Fruit fly (Drosophila melanogaster) whole organism, embryonic: Measurements from ENCODE around the gene CG14356.

Source experiments
- ATbp ChIP-seq: fragments of 200-800 bp; sonication (Bioruptor generic); optimal IDR thresholded peaks from 2 replicates; lab custom pipeline; 2017; ENCODE audit warnings: missing biosample characterization, mild to moderate bottlenecking, missing genetic modification characterization, missing genetic modification reagents
- Asciz ChIP-seq: fragments of 200-800 bp; sonication (Bioruptor generic); optimal IDR thresholded peaks from 2 replicates; lab custom pipeline; 2017; ENCODE audit warnings: missing biosample characterization, mild to moderate bottlenecking, missing genetic modification characterization, missing genetic modification reagents
- Atf3 ChIP-seq: fragments of 200-800 bp; sonication (Bioruptor generic); optimal IDR thresholded peaks from 3 replicates; lab custom pipeline; 2016; ENCODE audit warnings: missing biosample characterization, missing genetic modification characterization
- CG10565 ChIP-seq: fragments of 200-800 bp; sonication (Bioruptor generic); optimal IDR thresholded peaks from 3 replicates; lab custom pipeline; 2016; ENCODE audit warnings: missing biosample characterization, mild to moderate bottlenecking, missing genetic modification characterization
- CG10959 ChIP-seq: fragments of 200-800 bp; sonication (Bioruptor generic); IDR thresholded peaks from 2 replicates; pipeline ENCODE4 v1.3.6; 2022; ENCODE audit warnings: missing biosample characterization, missing genetic modification characterization
- CG1233 ChIP-seq: fragments of 200-800 bp; sonication (Bioruptor generic); optimal IDR thresholded peaks from 4 replicates; lab custom pipeline; 2018; ENCODE audit warnings: missing biosample characterization, mild to moderate bottlenecking, missing genetic modification characterization
- CG15073 ChIP-seq: fragments of 200-800 bp; sonication (Bioruptor generic); optimal IDR thresholded peaks from 2 replicates; lab custom pipeline; 2016; ENCODE audit warnings: missing biosample characterization, missing genetic modification characterization
- CG1603 ChIP-seq: fragments of 200-800 bp; sonication (Bioruptor generic); optimal IDR thresholded peaks from 2 replicates; lab custom pipeline; 2019; ENCODE audit warnings: missing biosample characterization, mild to moderate bottlenecking, missing genetic modification characterization, moderate library complexity
- CG16815 ChIP-seq: fragments of 200-800 bp; sonication (Bioruptor generic); optimal IDR thresholded peaks from 3 replicates; lab custom pipeline; 2017; ENCODE audit warnings: missing biosample characterization, mild to moderate bottlenecking, missing genetic modification characterization
- CG1832 ChIP-seq: fragments of 200-800 bp; sonication (Bioruptor generic); optimal IDR thresholded peaks from 2 replicates; lab custom pipeline; 2017; ENCODE audit warnings: missing biosample characterization, mild to moderate bottlenecking, missing genetic modification characterization, inconsistent platforms
- CG2678 ChIP-seq: fragments of 200-800 bp; sonication (Bioruptor generic); optimal IDR thresholded peaks from 3 replicates; lab custom pipeline; 2019; ENCODE audit warnings: missing biosample characterization, mild to moderate bottlenecking, missing genetic modification characterization, moderate library complexity
- CG4360 ChIP-seq: fragments of 200-800 bp; sonication (Bioruptor generic); IDR thresholded peaks from 2 replicates; pipeline ENCODE4 v1.3.6; 2022; ENCODE audit warnings: missing biosample characterization, missing genetic modification characterization
- CG4707 ChIP-seq: fragments of 200-800 bp; sonication (Bioruptor generic); optimal IDR thresholded peaks from 2 replicates; lab custom pipeline; 2018; ENCODE audit warnings: missing biosample characterization, mild to moderate bottlenecking, missing genetic modification characterization, moderate library complexity
- CG6813 ChIP-seq: fragments of 200-800 bp; sonication (Bioruptor generic); optimal IDR thresholded peaks from 2 replicates; lab custom pipeline; 2017; ENCODE audit warnings: missing biosample characterization, missing genetic modification characterization, mild to moderate bottlenecking, moderate library complexity, missing genetic modification reagents
- CG9727 ChIP-seq: fragments of 200-800 bp; sonication (Bioruptor generic); optimal IDR thresholded peaks from 3 replicates; lab custom pipeline; 2017; ENCODE audit warnings: missing biosample characterization, mild to moderate bottlenecking, missing genetic modification characterization
- D ChIP-seq, 2 experiments: fragments of 200-800 bp in 1 of 2; fragments of >200 bp in 1 of 2; sonication (Bioruptor generic) in 1 of 2; optimal IDR thresholded peaks; 2 replicates in 1 of 2; 3 replicates in 1 of 2; lab custom pipeline; 2017; ENCODE audit warnings: mild to moderate bottlenecking in 1 of 2, missing biosample characterization in 1 of 2, missing genetic modification characterization in 1 of 2, missing genetic modification reagents in 1 of 2
- Hr51 ChIP-seq, 2 experiments: fragments of 200-800 bp; sonication (Bioruptor generic); optimal IDR thresholded peaks; 2 replicates in 1 of 2; 3 replicates in 1 of 2; lab custom pipeline; 2016 to 2018; ENCODE audit warnings: missing biosample characterization in 2 of 2, missing genetic modification characterization in 2 of 2, mild to moderate bottlenecking in 1 of 2, moderate library complexity in 1 of 2
- Hr78 ChIP-seq, 2 experiments: fragments of 200-800 bp in 1 of 2; fragments of >200 bp in 1 of 2; sonication (Bioruptor generic) in 1 of 2; optimal IDR thresholded peaks; 2 replicates each; lab custom pipeline; 2017 to 2019; ENCODE audit warnings: missing biosample characterization in 2 of 2, missing genetic modification characterization in 2 of 2, mild to moderate bottlenecking in 1 of 2, moderate library complexity in 1 of 2
- Med ChIP-seq: fragments of 200-800 bp; sonication (Bioruptor generic); peaks from one replicate; lab custom pipeline; 2016; ENCODE audit warnings: missing biosample characterization, missing genetic modification characterization, mild to moderate bottlenecking, inconsistent platforms, moderate library complexity
- Sox102F ChIP-seq: fragments of 200-800 bp; sonication (Bioruptor generic); optimal IDR thresholded peaks from 2 replicates; lab custom pipeline; 2018; ENCODE audit warnings: missing biosample characterization, mild to moderate bottlenecking, missing genetic modification characterization, moderate library complexity
- ara ChIP-seq: fragments of 200-800 bp; sonication (Bioruptor generic); IDR thresholded peaks from 2 replicates; pipeline ENCODE4 v1.3.6; 2022; ENCODE audit warnings: missing biosample characterization, missing genetic modification characterization
- bab2 ChIP-seq: fragments of 200-800 bp; sonication (Bioruptor generic); optimal IDR thresholded peaks from 2 replicates; lab custom pipeline; 2016; ENCODE audit warnings: missing biosample characterization, missing genetic modification characterization
- bsh ChIP-seq, 2 experiments: fragments of 200-800 bp; sonication (Bioruptor generic); optimal IDR thresholded peaks; 2 replicates each; lab custom pipeline; 2017 to 2018; ENCODE audit warnings: mild to moderate bottlenecking in 2 of 2, missing biosample characterization in 2 of 2, missing genetic modification characterization in 2 of 2, moderate library complexity in 1 of 2
- chif ChIP-seq, 2 experiments: fragments of 200-800 bp; sonication (Bioruptor generic); optimal IDR thresholded peaks; 3 replicates each; lab custom pipeline; 2016; ENCODE audit warnings: missing biosample characterization in 2 of 2, missing genetic modification characterization in 2 of 2
- dati ChIP-seq: fragments of 200-800 bp; sonication (Bioruptor generic); IDR thresholded peaks from 2 replicates; pipeline ENCODE4 v1.3.6; 2022; ENCODE audit warnings: missing biosample characterization, missing genetic modification characterization
- dmrt99B ChIP-seq: fragments of 200-800 bp; sonication (Bioruptor generic); optimal IDR thresholded peaks from 2 replicates; lab custom pipeline; 2018; ENCODE audit warnings: missing biosample characterization, mild to moderate bottlenecking, missing genetic modification characterization, moderate library complexity
- emc ChIP-seq: fragments of 200-800 bp; sonication (Bioruptor generic); optimal IDR thresholded peaks from 2 replicates; lab custom pipeline; 2016; ENCODE audit warnings: missing biosample characterization, missing genetic modification characterization
- fd96Cb ChIP-seq: fragments of 200-800 bp; sonication (Bioruptor generic); optimal IDR thresholded peaks from 2 replicates; lab custom pipeline; 2018; ENCODE audit warnings: missing biosample characterization, mild to moderate bottlenecking, missing genetic modification characterization, moderate library complexity
- hkb ChIP-seq, 2 experiments: fragments of 200-800 bp in 1 of 2; fragments of >200 bp in 1 of 2; sonication (Bioruptor generic) in 1 of 2; IDR thresholded peaks in 1 of 2; optimal IDR thresholded peaks in 1 of 2; 2 replicates each; pipeline versions ENCODE4 v1.3.6 to Lab custom; 2017 to 2022; ENCODE audit warnings: missing biosample characterization in 1 of 2, missing genetic modification characterization in 1 of 2
- ind ChIP-seq: fragments of 200-800 bp; sonication (Bioruptor generic); optimal IDR thresholded peaks from 3 replicates; lab custom pipeline; 2016; ENCODE audit warnings: missing biosample characterization, missing genetic modification characterization
- lab ChIP-seq: fragments of 200-800 bp; sonication (Bioruptor generic); optimal IDR thresholded peaks from 3 replicates; lab custom pipeline; 2017; ENCODE audit warnings: missing biosample characterization, missing genetic modification characterization, mild to moderate bottlenecking, moderate library complexity, missing genetic modification reagents
- lola ChIP-seq, 3 experiments: fragments of >200 bp in 2 of 3; fragments of 200-800 bp in 1 of 3; sonication (Bioruptor generic) in 1 of 3; optimal IDR thresholded peaks; 2 replicates each; lab custom pipeline; 2017 to 2019; ENCODE audit warnings: missing biosample characterization in 3 of 3, missing genetic modification characterization in 3 of 3, mild to moderate bottlenecking in 1 of 3, moderate library complexity in 1 of 3
- nmo ChIP-seq: fragments of 200-800 bp; sonication (Bioruptor generic); optimal IDR thresholded peaks from 2 replicates; lab custom pipeline; 2018; ENCODE audit warnings: missing biosample characterization, mild to moderate bottlenecking, missing genetic modification characterization, moderate library complexity
- odd ChIP-seq: fragments of 200-800 bp; sonication (Bioruptor generic); optimal IDR thresholded peaks from 2 replicates; lab custom pipeline; 2017; ENCODE audit warnings: missing biosample characterization, mild to moderate bottlenecking, missing genetic modification characterization
- repo ChIP-seq: fragments of 200-800 bp; sonication (Bioruptor generic); optimal IDR thresholded peaks from 2 replicates; lab custom pipeline; 2016; ENCODE audit warnings: missing biosample characterization, missing genetic modification characterization
- sens ChIP-seq: fragments of 200-800 bp; sonication (Bioruptor generic); peaks from one replicate; lab custom pipeline; 2016; ENCODE audit warnings: missing biosample characterization, missing genetic modification characterization
- stwl ChIP-seq: fragments of 200-800 bp; sonication (Bioruptor generic); optimal IDR thresholded peaks from 3 replicates; lab custom pipeline; 2018; ENCODE audit warnings: missing biosample characterization, mild to moderate bottlenecking, missing genetic modification characterization, moderate library complexity
- tap ChIP-seq: fragments of 200-800 bp; optimal IDR thresholded peaks from 3 replicates; lab custom pipeline; 2019; ENCODE audit warnings: missing biosample characterization, mild to moderate bottlenecking, missing genetic modification characterization, moderate library complexity
- vvl ChIP-seq: fragments of 200-800 bp; sonication (Bioruptor generic); IDR thresholded peaks from 2 replicates; pipeline ENCODE4 v1.3.6; 2022; ENCODE audit warnings: missing biosample characterization, missing genetic modification characterization

Gene CG14356

dm6 chr3R:14118350-14118749 is 13.5 kb downstream of the CG14356 start, which contains the start of gene Kif19A:
Kif19A (minus strand) TSS chr3R:14118450.
- no peak for TF ChIP-seq D (optimal IDR thresholded peaks at IDR 0.05; lab: Kevin White, UChicago)
- no peak for TF ChIP-seq D (GFP tag; optimal IDR thresholded peaks at IDR 0.05; lab: Kevin White, UChicago)
- TF ChIP-seq Med (GFP tag; lab: Kevin White, UChicago), result peak; percentile 19

DNA sequence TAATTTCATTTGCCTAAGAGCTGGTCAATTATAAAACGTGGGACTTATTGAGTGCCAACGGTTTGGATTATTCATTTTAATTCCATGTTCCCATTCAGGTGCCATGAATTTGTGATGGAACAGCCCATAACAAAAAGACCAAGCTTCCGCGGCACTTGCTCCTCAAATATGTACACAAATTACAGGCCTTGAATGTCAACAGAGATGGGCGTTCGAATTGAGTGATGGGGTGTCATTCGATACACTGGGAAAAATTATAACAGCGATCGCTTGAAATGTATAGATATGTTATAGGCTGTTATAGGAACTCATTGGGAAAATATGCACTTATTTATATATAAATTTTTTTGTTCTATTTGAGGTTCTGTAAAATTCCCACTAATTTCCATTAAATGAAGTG is 15.8 kb downstream of the CG14356 start:
- TF ChIP-seq dmrt99B (tag; lab: Kevin White, UChicago) (peak; percentile 21), Hr78 (GFP tag; optimal IDR thresholded peaks at IDR 0.05; lab: Kevin White, UChicago) (peak in 1 of 2 experiments; percentile 18), CG15073 (no peak), sens (GFP tag; lab: Kevin White, UChicago) (peak; percentile 80), Sox102F (GFP tag; lab: Kevin White, UChicago) (peak; percentile 24), hkb (optimal IDR thresholded peaks at IDR 0.05; lab: Kevin White, UChicago) (no peak), hkb (GFP tag; IDR thresholded peaks at IDR 0.05; lab: Robert Waterston, UW) (0 out of 2 replicates have a peak, but pooled peaks have one; percentile 18), tap (peak; percentile 36), Asciz (peak; percentile 42), lab (GFP tag; lab: Kevin White, UChicago) (peak; percentile 24), CG1603 (tag; lab: Kevin White, UChicago) (no peak), bab2 (GFP tag; lab: Kevin White, UChicago) (peak; percentile 10), ind (GFP tag; lab: Kevin White, UChicago) (no peak), CG4707 (GFP tag; lab: Kevin White, UChicago) (peak; percentile 2), fd96Cb (tag; lab: Kevin White, UChicago) (no peak), Med (GFP tag; lab: Kevin White, UChicago) (peak; percentile 57), ATbp (GFP tag; lab: Kevin White, UChicago) (peak; percentile 44), bsh (GFP tag; optimal IDR thresholded peaks at IDR 0.05; lab: Kevin White, UChicago) (peak in 1 of 2 experiments; percentile 3), CG6813 (GFP tag; lab: Kevin White, UChicago) (peak; percentile 22)

dm6 chr3R:14112066-14112465 is 19.8 kb downstream of the CG14356 start, which contains the start of gene CG14357:
CG14357 (minus strand) TSS chr3R:14112166.
- TF ChIP-seq stwl (peak; percentile 17), odd (no peak), CG1832 (GFP tag; lab: Kevin White, UChicago) (no peak), CG4360 (GFP tag; lab: Robert Waterston, UW) (no peak), chif (GFP tag; optimal IDR thresholded peaks at IDR 0.05; lab: Kevin White, UChicago) (no peak)

- TF ChIP-seq CG10959 (GFP tag; lab: Robert Waterston, UW) (no peak), vvl (GFP tag; lab: Robert Waterston, UW) (no peak), dati (GFP tag; lab: Robert Waterston, UW) (no peak)
Measured at dm6 chr3R:14109145-14109544, 22.7 kb downstream of the CG14356 start, which contains the start of gene Or88a. Or88a (plus strand) TSS chr3R:14109445.

DNA sequence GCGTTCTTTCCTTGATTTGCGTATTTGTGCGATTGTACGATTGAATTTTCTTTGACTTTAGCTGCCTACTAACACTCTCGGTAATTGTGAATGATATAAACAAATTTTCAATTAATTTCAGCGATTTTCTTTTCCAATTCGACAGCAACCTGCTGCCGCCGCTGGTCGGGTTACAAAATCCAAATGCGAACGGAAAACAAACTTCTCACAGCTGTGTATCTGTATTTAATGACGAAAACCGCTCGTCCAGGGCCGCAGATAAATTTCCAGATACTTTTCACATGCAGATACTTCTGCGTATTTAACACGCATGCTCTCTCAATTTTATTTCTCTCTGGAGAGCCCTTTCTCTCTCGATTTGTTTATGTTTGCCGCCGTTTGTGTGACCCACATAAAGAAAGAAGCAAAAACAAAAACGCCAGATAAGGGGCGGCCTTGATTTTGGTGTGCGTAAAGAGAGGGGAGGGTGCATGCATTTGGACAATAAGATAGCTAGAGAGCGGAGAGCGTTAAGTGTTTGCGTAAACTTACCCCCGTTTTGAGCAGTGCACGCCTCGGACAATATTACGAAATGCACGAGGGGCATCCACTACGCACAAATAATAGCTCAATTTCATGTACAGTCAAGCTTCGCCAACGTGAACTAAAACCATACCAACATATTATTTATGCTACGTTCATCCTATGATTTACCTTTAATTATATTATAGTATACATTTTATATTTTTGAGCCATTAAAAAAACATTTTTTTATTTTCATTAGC is 23.5 kb downstream of the CG14356 start, which contains the start of gene CG12402:
TSS of gene CG12402 (minus strand) at position 164 of the 764 bp plus-strand sequence.
- peak; percentile 75 for TF ChIP-seq CG9727 (GFP tag; lab: Kevin White, UChicago)
- TF ChIP-seq repo (GFP tag; lab: Kevin White, UChicago), result peak; percentile 57
- TF ChIP-seq Hr51 (GFP tag; optimal IDR thresholded peaks at IDR 0.05; lab: Kevin White, UChicago), result peak; percentile 69 to 94
- TF ChIP-seq CG10565, result peak; percentile 29
- peak in 1 of 3 experiments; percentile 69 for TF ChIP-seq lola (GFP tag; optimal IDR thresholded peaks at IDR 0.05; lab: Kevin White, UChicago)
- peak; percentile 78 for TF ChIP-seq nmo (GFP tag; lab: Kevin White, UChicago)
- TF ChIP-seq CG2678 (tag; lab: Kevin White, UChicago), result peak; percentile 87
- peak; percentile 19 for TF ChIP-seq Atf3 (GFP tag; lab: Kevin White, UChicago)
- TF ChIP-seq CG1233 (GFP tag; lab: Kevin White, UChicago), result peak; percentile 81
- TF ChIP-seq emc (GFP tag; lab: Kevin White, UChicago), result no peak
- TF ChIP-seq CG16815, result peak; percentile 43
- peak; percentile 80 for TF ChIP-seq ara (GFP tag; lab: Robert Waterston, UW)
